Worm (Caenorhabditis elegans): ENCODE measurements around the gene F42A9.3.

The F42A9.3 gene

DNA sequence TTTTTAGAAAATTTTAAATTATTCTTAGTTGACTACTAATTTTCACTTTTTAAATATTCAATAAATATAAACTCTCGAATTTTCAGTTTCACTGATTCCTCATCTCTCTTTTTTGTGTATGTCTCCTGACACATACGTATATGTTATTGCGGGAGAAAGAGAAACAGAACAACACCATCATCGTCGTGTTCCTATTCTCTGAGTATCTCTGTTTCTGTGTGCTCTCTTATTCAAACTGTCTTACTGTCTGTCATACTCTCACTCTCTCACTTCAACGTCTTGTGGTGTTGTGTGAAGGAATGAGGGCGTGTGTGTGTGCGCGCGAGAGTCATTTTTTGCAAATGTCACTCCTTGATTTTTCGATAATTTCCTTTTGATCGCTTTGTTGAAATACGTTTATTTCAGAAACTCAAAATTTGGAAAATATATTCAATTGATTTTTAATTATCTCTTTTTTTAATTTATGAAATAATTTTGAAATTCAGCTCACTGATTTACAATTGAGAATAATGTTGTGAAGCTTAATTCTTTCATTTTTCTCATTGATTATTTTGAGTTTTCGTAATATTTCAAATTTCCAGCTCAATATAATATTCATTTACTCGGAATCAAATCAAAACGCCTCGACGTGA is 3.2 kb downstream of the F42A9.3 start, which contains the start of gene lin-49 (continued):
- TF ChIP-seq duxl-1 (tag; optimal IDR thresholded peaks at IDR 0.05; ENCODE audit: poor library complexity) = no peak
- peak; percentile 41 for TF ChIP-seq nhr-25 (tag; optimal IDR thresholded peaks at IDR 0.05; ENCODE audit: borderline replicate concordance, insufficient read depth)
- TF ChIP-seq nhr-28 (tag; optimal IDR thresholded peaks at IDR 0.05) = peak; percentile 84
- no peak for TF ChIP-seq daf-12 (tag; optimal IDR thresholded peaks at IDR 0.05)
- no peak; the same call in 1 of the 2 replicates for TF ChIP-seq lin-1 (GFP tag; IDR thresholded peaks at IDR 0.05)
- TF ChIP-seq dpl-1 (GFP tag; optimal IDR thresholded peaks at IDR 0.05) = peak; percentile 40
- no peak for TF ChIP-seq zfp-3 (GFP tag; conservative IDR thresholded peaks at IDR 0.05)
- TF ChIP-seq arid-1 (GFP tag; conservative IDR thresholded peaks at IDR 0.05) = 0 out of 2 replicates have a peak, but pooled peaks have one; percentile 11
- TF ChIP-seq Y75B8A.6 (GFP tag; IDR thresholded peaks at IDR 0.05) = no peak
- peak; percentile 97 for TF ChIP-seq hlh-30 (tag; optimal IDR thresholded peaks at IDR 0.05; ENCODE audit: insufficient read depth)
- peak; percentile 76 for TF ChIP-seq nhr-6 (tag; optimal IDR thresholded peaks at IDR 0.05)
- TF ChIP-seq daf-19 (GFP tag; conservative IDR thresholded peaks at IDR 0.05) = no peak
- peak; percentile 9 to 83 for TF ChIP-seq mdl-1 (tag; optimal IDR thresholded peaks at IDR 0.05)
- TF ChIP-seq skn-1 (tag; optimal IDR thresholded peaks at IDR 0.05) = no peak
- TF ChIP-seq F10B5.3 (tag; optimal IDR thresholded peaks at IDR 0.05) = no peak
- TF ChIP-seq dmd-6 (GFP tag; IDR thresholded peaks at IDR 0.05) = peak; percentile 62
- no peak for TF ChIP-seq dmd-9 (GFP tag; IDR thresholded peaks at IDR 0.05)
- no peak for TF ChIP-seq nhr-10 (tag; optimal IDR thresholded peaks at IDR 0.05)
- TF ChIP-seq ama-1 (optimal IDR thresholded peaks at IDR 0.05) = no peak
- no peak for TF ChIP-seq unc-39 (tag; optimal IDR thresholded peaks at IDR 0.05)
- no peak for TF ChIP-seq lin-29 (GFP tag; IDR thresholded peaks at IDR 0.05)
- no peak for TF ChIP-seq madf-9 (GFP tag; conservative IDR thresholded peaks at IDR 0.05)
- no peak for TF ChIP-seq Y48G9A.11 (GFP tag; IDR thresholded peaks at IDR 0.05)
- TF ChIP-seq nhr-77 (tag; optimal IDR thresholded peaks at IDR 0.05) = peak; percentile 62
- no peak for TF ChIP-seq sdz-12 (GFP tag; optimal IDR thresholded peaks at IDR 0.05)
- TF ChIP-seq zfp-2 (tag; optimal IDR thresholded peaks at IDR 0.05) = no peak
- TF ChIP-seq mxl-3 (GFP tag; optimal IDR thresholded peaks at IDR 0.05) = peak; percentile 68
- no peak for TF ChIP-seq ZK337.2 (GFP tag; IDR thresholded peaks at IDR 0.05)
- no peak for TF ChIP-seq mdt-29 (GFP tag; IDR thresholded peaks at IDR 0.05)
- TF ChIP-seq hmg-1.1 (GFP tag; IDR thresholded peaks at IDR 0.05) = peak; percentile 81
- TF ChIP-seq fos-1 (tag; optimal IDR thresholded peaks at IDR 0.05) = no peak
- TF ChIP-seq ztf-7 (tag; optimal IDR thresholded peaks at IDR 0.05) = peak; percentile 15
- no peak for TF ChIP-seq ceh-44 (GFP tag; IDR thresholded peaks at IDR 0.05)
- no peak for TF ChIP-seq lim-7 (GFP tag; IDR thresholded peaks at IDR 0.05)
- no peak for TF ChIP-seq mxl-2 (GFP tag; conservative IDR thresholded peaks at IDR 0.05)
- TF ChIP-seq fkh-10 (GFP tag; optimal IDR thresholded peaks at IDR 0.05) = peak; percentile 1

DNA sequence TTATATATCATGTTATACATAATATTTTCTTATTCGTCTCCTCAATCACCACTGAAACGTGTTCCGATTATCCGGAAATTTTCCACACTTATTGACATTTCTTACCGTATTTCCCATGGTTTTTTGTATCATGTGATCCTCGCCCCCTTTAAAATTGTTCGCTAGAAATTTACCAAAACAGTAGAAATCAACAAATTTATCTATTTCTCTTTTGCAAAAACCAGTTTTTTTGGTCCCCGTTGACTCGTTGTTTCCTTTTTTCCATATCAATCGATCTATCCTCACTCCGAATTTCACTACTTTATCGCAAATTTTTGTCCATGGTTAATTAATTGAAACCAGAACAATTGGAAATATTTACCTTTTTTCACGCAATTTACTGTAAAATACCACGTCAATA is 8.7 kb downstream of the F42A9.3 start:
- TF ChIP-seq gei-8 (GFP tag; optimal IDR thresholded peaks at IDR 0.05) (no peak), lin-39 (tag; optimal IDR thresholded peaks at IDR 0.05) (no peak), daf-19 (GFP tag; conservative IDR thresholded peaks at IDR 0.05) (no peak), daf-8 (GFP tag; IDR thresholded peaks at IDR 0.05) (no peak), ctbp-1 (GFP tag; IDR thresholded peaks at IDR 0.05) (no peak), snpc-1.2 (GFP tag; IDR thresholded peaks at IDR 0.05) (no peak), nhr-11 (tag; optimal IDR thresholded peaks at IDR 0.05) (no peak), F37D6.2 (tag; optimal IDR thresholded peaks at IDR 0.05) (no peak), ZK546.5 (tag; optimal IDR thresholded peaks at IDR 0.05) (no peak), nhr-102 (tag; optimal IDR thresholded peaks at IDR 0.05) (no peak), hlh-11 (tag; optimal IDR thresholded peaks at IDR 0.05) (no peak), egl-27 (tag; optimal IDR thresholded peaks at IDR 0.05) (no peak), F26F4.8 (GFP tag; conservative IDR thresholded peaks at IDR 0.05) (no peak), ama-1 (optimal IDR thresholded peaks at IDR 0.05) (no peak), hlh-30 (tag; optimal IDR thresholded peaks at IDR 0.05; ENCODE audit: insufficient read depth) (no peak), zfp-2 (tag; optimal IDR thresholded peaks at IDR 0.05) (no peak)
